Worm (Caenorhabditis elegans) whole organism, late embryonic: Measurements from ENCODE around the gene his-2.

Source experiments
- C38D4.7 ChIP-seq: fragments of 200-800 bp; sonication (Bioruptor generic); optimal IDR thresholded peaks from 2 replicates; lab custom pipeline; 2018; ENCODE audit warnings: mild to moderate bottlenecking, missing genetic modification characterization, moderate library complexity, missing compliant biosample characterization
- F13H6.1 ChIP-seq: sonication (generic microtip); optimal IDR thresholded peaks from 2 replicates; lab custom pipeline; 2016; ENCODE audit warnings: missing genetic modification characterization, missing compliant biosample characterization
- K02D7.2 ChIP-seq: sonication (generic microtip); optimal IDR thresholded peaks from 2 replicates; lab custom pipeline; 2017; ENCODE audit warnings: mild to moderate bottlenecking, missing genetic modification characterization, missing compliant biosample characterization
- Y22D7AL.16 ChIP-seq: sonication (generic microtip); optimal IDR thresholded peaks from 2 replicates; lab custom pipeline; 2016; ENCODE audit warnings: missing genetic modification characterization, missing compliant biosample characterization
- ahr-1 ChIP-seq: sonication (generic microtip); optimal IDR thresholded peaks from 2 replicates; lab custom pipeline; 2016; ENCODE audit warnings: missing genetic modification characterization, missing compliant biosample characterization
- ama-1 ChIP-seq: fragments of 150-350 bp; optimal IDR thresholded peaks from 2 replicates; lab custom pipeline; 2014
- ceh-14 ChIP-seq: sonication (generic microtip); optimal IDR thresholded peaks from 2 replicates; lab custom pipeline; 2016; ENCODE audit warnings: missing genotype, missing genetic modification characterization, missing compliant biosample characterization
- ceh-22 ChIP-seq: sonication (generic microtip); optimal IDR thresholded peaks from 2 replicates; lab custom pipeline; 2017; ENCODE audit warnings: missing biosample characterization, missing genetic modification characterization
- ceh-24 ChIP-seq: sonication (generic microtip); optimal IDR thresholded peaks from 2 replicates; lab custom pipeline; 2016; ENCODE audit warnings: mild to moderate bottlenecking, missing genetic modification characterization, missing compliant biosample characterization
- ceh-30 ChIP-seq: fragments of 150-350 bp; optimal IDR thresholded peaks from 2 replicates; lab custom pipeline; 2014; ENCODE audit warnings: missing biosample characterization, missing genetic modification characterization
- ceh-31 ChIP-seq: sonication (generic microtip); optimal IDR thresholded peaks from 2 replicates; lab custom pipeline; 2016; ENCODE audit warnings: missing genetic modification characterization, missing compliant biosample characterization
- ceh-34 ChIP-seq: sonication (generic microtip); optimal IDR thresholded peaks from 2 replicates; lab custom pipeline; 2016; ENCODE audit warnings: mild to moderate bottlenecking, missing genetic modification characterization, missing compliant biosample characterization
- ceh-45 ChIP-seq: fragments of 200-800 bp; sonication (Bioruptor generic); IDR thresholded peaks from 2 replicates; pipeline ENCODE4 v1.3.6; 2022; ENCODE audit warnings: missing genetic modification reagents, missing genetic modification characterization, missing compliant biosample characterization
- elt-2 ChIP-seq: sonication (generic microtip); optimal IDR thresholded peaks from 2 replicates; lab custom pipeline; 2016; ENCODE audit warnings: missing genetic modification reagents, missing genetic modification characterization, missing compliant biosample characterization
- eyg-1 ChIP-seq: sonication (generic microtip); optimal IDR thresholded peaks from 2 replicates; lab custom pipeline; 2016; ENCODE audit warnings: missing genotype, missing genetic modification characterization, missing compliant biosample characterization
- fkh-6 ChIP-seq: sonication (generic microtip); optimal IDR thresholded peaks from 2 replicates; lab custom pipeline; 2016; ENCODE audit warnings: missing genetic modification characterization, missing compliant biosample characterization
- gmeb-2 ChIP-seq: sonication (generic microtip); optimal IDR thresholded peaks from 2 replicates; lab custom pipeline; 2016; ENCODE audit warnings: missing genetic modification characterization, inconsistent platforms, missing compliant biosample characterization
- hlh-13 ChIP-seq: fragments of 200-800 bp; sonication (Bioruptor generic); optimal IDR thresholded peaks from 2 replicates; lab custom pipeline; 2018; ENCODE audit warnings: mild to moderate bottlenecking, missing genetic modification characterization, missing compliant biosample characterization
- hlh-15 ChIP-seq: sonication (generic microtip); optimal IDR thresholded peaks from 2 replicates; lab custom pipeline; 2016; ENCODE audit warnings: missing genetic modification characterization, missing compliant biosample characterization
- hlh-6 ChIP-seq: sonication (generic microtip); optimal IDR thresholded peaks from 2 replicates; lab custom pipeline; 2016; ENCODE audit warnings: missing genotype, missing genetic modification characterization, missing compliant biosample characterization
- hlh-8 ChIP-seq: sonication (generic microtip); optimal IDR thresholded peaks from 2 replicates; lab custom pipeline; 2016; ENCODE audit warnings: missing genotype, missing genetic modification characterization, missing compliant biosample characterization
- lim-6 ChIP-seq: sonication (generic microtip); optimal IDR thresholded peaks from 2 replicates; lab custom pipeline; 2016; ENCODE audit warnings: missing genetic modification characterization, missing compliant biosample characterization
- lin-11 ChIP-seq: fragments of 200-800 bp; sonication (Bioruptor generic); optimal IDR thresholded peaks from 2 replicates; lab custom pipeline; 2018; ENCODE audit warnings: mild to moderate bottlenecking, missing genetic modification characterization, missing compliant biosample characterization
- nfya-1 ChIP-seq: sonication (generic microtip); optimal IDR thresholded peaks from 2 replicates; lab custom pipeline; 2017; ENCODE audit warnings: missing genetic modification characterization, mild to moderate bottlenecking, missing compliant biosample characterization, antibody characterized with exemption, moderate library complexity
- nhr-11 ChIP-seq: fragments of 150-350 bp; optimal IDR thresholded peaks from 2 replicates; lab custom pipeline; 2014; ENCODE audit warnings: missing biosample characterization, missing genetic modification characterization
- nhr-232 ChIP-seq: sonication (generic microtip); optimal IDR thresholded peaks from 2 replicates; lab custom pipeline; 2016; ENCODE audit warnings: missing genetic modification characterization, missing compliant biosample characterization
- npax-4 ChIP-seq: sonication (generic microtip); optimal IDR thresholded peaks from 2 replicates; lab custom pipeline; 2016; ENCODE audit warnings: missing genetic modification characterization, missing compliant biosample characterization
- odd-2 ChIP-seq: sonication (generic microtip); optimal IDR thresholded peaks from 2 replicates; lab custom pipeline; 2017; ENCODE audit warnings: antibody characterized with exemption, mild to moderate bottlenecking, missing genetic modification characterization, missing compliant biosample characterization
- pag-3 ChIP-seq: sonication (generic microtip); optimal IDR thresholded peaks from 2 replicates; lab custom pipeline; 2016; ENCODE audit warnings: missing compliant biosample characterization, missing genetic modification characterization, borderline replicate concordance
- pat-9 ChIP-seq: fragments of 200-800 bp; sonication (Bioruptor generic); optimal IDR thresholded peaks from 2 replicates; lab custom pipeline; 2018; ENCODE audit warnings: mild to moderate bottlenecking, missing genetic modification characterization, moderate library complexity, missing compliant biosample characterization
- pax-1 ChIP-seq: fragments of 150-350 bp; optimal IDR thresholded peaks from 2 replicates; lab custom pipeline; 2014; ENCODE audit warnings: missing biosample characterization, missing genetic modification characterization
- pha-4 ChIP-seq: fragments of 150-350 bp; optimal IDR thresholded peaks from 2 replicates; lab custom pipeline; 2018; ENCODE audit warnings: missing biosample characterization, missing genetic modification reagents, missing genetic modification characterization
- pqm-1 ChIP-seq: sonication (generic microtip); optimal IDR thresholded peaks from 2 replicates; lab custom pipeline; 2016; ENCODE audit warnings: missing genetic modification characterization, missing compliant biosample characterization
- ref-2 ChIP-seq: sonication (generic microtip); optimal IDR thresholded peaks from 2 replicates; lab custom pipeline; 2016; ENCODE audit warnings: missing genetic modification characterization, missing compliant biosample characterization
- sdc-2 ChIP-seq: sonication (generic microtip); optimal IDR thresholded peaks from 2 replicates; lab custom pipeline; 2016; ENCODE audit warnings: missing genotype, missing genetic modification characterization, missing compliant biosample characterization
- sox-2 ChIP-seq: fragments of 200-800 bp; sonication (Bioruptor generic); IDR thresholded peaks from 2 replicates; pipeline ENCODE4 v1.3.6; 2022; ENCODE audit warnings: missing genetic modification reagents, missing genetic modification characterization, missing compliant biosample characterization
- sox-4 ChIP-seq: sonication (generic microtip); optimal IDR thresholded peaks from 2 replicates; lab custom pipeline; 2017; ENCODE audit warnings: mild to moderate bottlenecking, missing genetic modification characterization, inconsistent platforms, missing compliant biosample characterization
- syd-9 ChIP-seq: sonication (generic microtip); optimal IDR thresholded peaks from 2 replicates; lab custom pipeline; 2016; ENCODE audit warnings: mild to moderate bottlenecking, missing genetic modification characterization, moderate library complexity, missing compliant biosample characterization
- tbx-7 ChIP-seq: sonication (generic microtip); optimal IDR thresholded peaks from 2 replicates; lab custom pipeline; 2016; ENCODE audit warnings: missing genotype, missing genetic modification characterization, missing compliant biosample characterization
- ttx-3 ChIP-seq: sonication (generic microtip); optimal IDR thresholded peaks from 2 replicates; lab custom pipeline; 2016; ENCODE audit warnings: missing genetic modification reagents, missing genetic modification characterization, missing compliant biosample characterization
- unc-42 ChIP-seq: sonication (generic microtip); optimal IDR thresholded peaks from 2 replicates; lab custom pipeline; 2016; ENCODE audit warnings: missing genotype, missing genetic modification characterization, missing compliant biosample characterization
- zip-5 ChIP-seq: sonication (generic microtip); optimal IDR thresholded peaks from 2 replicates; lab custom pipeline; 2016; ENCODE audit warnings: missing genetic modification characterization, missing compliant biosample characterization

his-2 gene

DNA sequence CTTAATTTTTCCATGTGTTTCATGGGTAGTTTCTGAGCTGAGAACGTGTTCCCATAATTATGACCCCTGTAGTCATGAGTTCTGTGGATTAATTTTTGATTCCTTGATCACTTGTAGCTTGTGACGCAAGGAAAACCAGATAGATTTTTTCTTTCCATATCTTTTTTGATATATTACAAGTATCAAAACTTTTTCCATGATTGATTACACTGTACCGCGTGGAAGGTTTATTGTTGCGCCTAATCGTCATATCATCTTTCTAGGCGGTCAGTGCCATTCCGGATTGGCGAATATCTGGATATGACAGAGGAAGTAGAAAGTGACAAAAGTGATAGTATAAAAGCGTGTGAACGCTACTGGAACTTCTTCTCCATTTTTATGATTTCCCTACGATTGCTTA lies 4.5 kb upstream of the his-2 start, which contains the start of gene ZK285.2:
TSS of gene ZK285.2 (plus strand) at position 301 of the 400 bp plus-strand sequence.
- TF ChIP-seq hlh-15 (no peak), ref-2 (tag; lab: Kevin White, UChicago) (no peak), pax-1 (tag; lab: Kevin White, UChicago) (no peak), hlh-6 (tag; lab: Kevin White, UChicago) (no peak), pha-4 (no peak), tbx-7 (tag; lab: Kevin White, UChicago) (no peak), lin-11 (tag; lab: Kevin White, UChicago) (no peak)

DNA sequence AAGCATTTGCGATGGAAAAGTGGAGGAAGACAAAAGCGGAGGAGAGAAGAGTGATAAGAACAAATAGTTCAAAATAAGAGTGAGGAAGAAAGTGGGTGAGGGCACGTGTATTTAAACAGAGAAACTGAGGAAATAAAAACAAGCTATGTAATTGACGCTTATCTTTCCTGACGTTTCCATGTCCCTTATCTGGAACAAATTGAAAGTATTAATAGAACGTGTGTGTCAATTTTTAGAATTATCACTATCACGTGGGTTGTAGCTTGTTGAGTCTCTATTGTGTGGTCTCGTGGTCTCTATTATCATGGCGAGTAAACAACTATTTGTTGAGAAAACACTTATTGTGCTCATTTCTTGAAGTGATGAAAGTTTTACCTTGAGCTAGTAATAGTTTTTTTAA lies 3.8 kb upstream of the his-2 start, which contains the start of gene T10C6.15:
TSS of gene T10C6.15 (minus strand) at position 104 of the 400 bp plus-strand sequence.
- TF ChIP-seq elt-2 (tag; lab: Kevin White, UChicago) (peak; percentile 75), pqm-1 (tag; lab: Kevin White, UChicago) (peak; percentile 0), sox-2 (GFP tag; lab: Robert Waterston, UW) (no peak)

DNA sequence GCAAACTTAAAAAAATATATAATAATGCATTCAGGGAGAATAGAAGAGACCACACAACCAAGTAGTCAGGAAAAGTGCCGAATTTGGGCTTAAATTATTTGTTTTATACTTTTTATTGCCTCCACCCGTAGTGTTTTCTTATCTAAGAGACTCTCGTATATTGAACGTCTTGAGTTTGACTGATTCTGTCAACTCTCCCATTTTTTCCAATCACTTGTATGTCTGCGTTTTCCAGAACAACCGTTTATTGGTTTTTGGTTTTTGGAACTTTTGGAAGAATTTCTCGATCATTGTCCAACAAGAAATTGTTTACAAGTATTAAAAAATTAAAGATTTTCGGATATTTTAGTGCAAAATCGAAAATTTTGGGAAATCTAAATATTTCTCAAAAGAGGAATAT lies 1.6 kb upstream of the his-2 start:
- no peak for TF ChIP-seq nhr-232 (tag; lab: Kevin White, UChicago)
- TF ChIP-seq tbx-7 (tag; lab: Kevin White, UChicago), result no peak
- no peak for TF ChIP-seq ttx-3 (tag; lab: Kevin White, UChicago)
- no peak for TF ChIP-seq ama-1 (lab: Kevin White, UChicago)
- no peak for TF ChIP-seq F13H6.1
- TF ChIP-seq ceh-24 (tag; lab: Kevin White, UChicago), result no peak
- TF ChIP-seq C38D4.7 (GFP tag; lab: Kevin White, UChicago), result no peak
- TF ChIP-seq ahr-1, result no peak
- no peak for TF ChIP-seq sdc-2 (tag; lab: Kevin White, UChicago)

DNA sequence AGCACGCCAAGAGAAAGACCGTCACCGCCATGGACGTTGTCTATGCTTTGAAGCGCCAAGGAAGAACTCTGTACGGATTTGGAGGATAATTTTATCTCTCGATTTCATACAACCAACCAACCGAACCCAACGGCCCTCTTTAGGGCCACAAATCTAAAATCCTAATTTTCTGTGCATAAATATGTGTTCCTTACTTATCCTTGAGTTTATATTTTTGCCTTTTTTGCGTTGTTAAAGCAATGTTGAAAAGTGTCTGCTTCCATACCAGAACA lies 596 bp upstream of the his-2 start:
- TF ChIP-seq lim-6 (tag; lab: Kevin White, UChicago), result no peak
- TF ChIP-seq ceh-45, result no peak
- TF ChIP-seq nhr-11 (tag; lab: Kevin White, UChicago), result no peak
- TF ChIP-seq zip-5 (tag; lab: Kevin White, UChicago), result no peak
- no peak for TF ChIP-seq pag-3 (tag; lab: Kevin White, UChicago)
- no peak for TF ChIP-seq unc-42 (tag; lab: Kevin White, UChicago)
- no peak for TF ChIP-seq hlh-13 (GFP tag; lab: Kevin White, UChicago)
- TF ChIP-seq elt-2 (tag; lab: Kevin White, UChicago), result no peak
- no peak for TF ChIP-seq gmeb-2 (tag; lab: Kevin White, UChicago)
- TF ChIP-seq sox-4, result no peak
- TF ChIP-seq ttx-3 (tag; lab: Kevin White, UChicago), result no peak
- no peak for TF ChIP-seq odd-2 (tag; lab: Kevin White, UChicago)
- no peak for TF ChIP-seq ceh-31 (tag; lab: Kevin White, UChicago)
- no peak for TF ChIP-seq pat-9 (tag; lab: Kevin White, UChicago)
- no peak for TF ChIP-seq syd-9 (tag; lab: Kevin White, UChicago)
- no peak for TF ChIP-seq pqm-1 (tag; lab: Kevin White, UChicago)
- TF ChIP-seq nfya-1 (tag; lab: Kevin White, UChicago), result no peak
- TF ChIP-seq ceh-30, result no peak
- TF ChIP-seq C38D4.7 (GFP tag; lab: Kevin White, UChicago), result no peak
- no peak for TF ChIP-seq ceh-14 (tag; lab: Kevin White, UChicago)

DNA sequence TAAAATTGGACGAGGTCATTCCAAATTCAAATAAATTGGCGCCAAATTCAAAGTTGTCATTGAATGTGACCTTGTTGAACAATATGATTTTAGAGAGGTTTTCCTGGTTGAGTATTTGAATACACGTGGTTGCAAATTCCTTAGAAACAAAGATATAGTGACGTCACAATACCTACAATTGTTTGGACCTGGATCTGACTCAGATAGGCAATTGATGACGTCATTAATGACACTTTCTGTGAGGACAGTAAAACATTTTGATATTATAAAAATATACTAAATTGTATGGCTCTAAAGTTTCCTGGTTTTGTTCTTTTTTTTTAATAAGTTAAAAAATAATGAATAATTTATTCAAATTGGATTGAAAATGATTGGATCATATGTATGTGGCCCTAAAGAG lies 671 bp downstream of the his-2 start:
- TF ChIP-seq hlh-15 (no peak), eyg-1 (tag; lab: Kevin White, UChicago) (no peak), K02D7.2 (tag; lab: Kevin White, UChicago) (no peak), fkh-6 (tag; lab: Kevin White, UChicago) (no peak), ama-1 (lab: Kevin White, UChicago) (no peak), ceh-22 (no peak), ceh-45 (no peak), lin-11 (tag; lab: Kevin White, UChicago) (no peak), npax-4 (tag; lab: Kevin White, UChicago) (no peak), hlh-8 (tag; lab: Kevin White, UChicago) (no peak), ceh-34 (tag; lab: Kevin White, UChicago) (no peak), lim-6 (tag; lab: Kevin White, UChicago) (no peak), Y22D7AL.16 (no peak)
